Worm (Caenorhabditis elegans) whole organism, early embryonic: ENCODE data around the gene F56D1.1.

ENCODE experiments used
- B0310.2 ChIP-seq: sonication (generic microtip); optimal IDR thresholded peaks from 2 replicates; lab custom pipeline; 2016; ENCODE audit warnings: mild to moderate bottlenecking, missing genetic modification characterization, missing compliant biosample characterization
- F13C5.2 ChIP-seq: sonication (generic microtip); optimal IDR thresholded peaks from 2 replicates; lab custom pipeline; 2017; ENCODE audit warnings: mild to moderate bottlenecking, missing genetic modification characterization, inconsistent platforms, missing compliant biosample characterization
- aly-1 ChIP-seq: sonication (generic microtip); optimal IDR thresholded peaks from 2 replicates; lab custom pipeline; 2016; ENCODE audit warnings: missing genetic modification characterization, missing compliant biosample characterization
- ama-1 ChIP-seq: fragments of 150-350 bp; optimal IDR thresholded peaks from 2 replicates; lab custom pipeline; 2014
- ceh-13 ChIP-seq: fragments of 200-800 bp; sonication (Bioruptor generic); optimal IDR thresholded peaks from 2 replicates; lab custom pipeline; 2018; ENCODE audit warnings: mild to moderate bottlenecking, missing genetic modification characterization, missing compliant biosample characterization
- ceh-36 ChIP-seq: sonication (generic microtip); optimal IDR thresholded peaks from 2 replicates; lab custom pipeline; 2016; ENCODE audit warnings: missing genetic modification characterization, inconsistent platforms, missing compliant biosample characterization
- ets-7 ChIP-seq: sonication (generic microtip); optimal IDR thresholded peaks from 2 replicates; lab custom pipeline; 2016; ENCODE audit warnings: missing genotype, missing genetic modification characterization, missing compliant biosample characterization
- flt-1 ChIP-seq: fragments of 200-800 bp; sonication (Bioruptor generic); IDR thresholded peaks from 2 replicates; pipeline ENCODE4 v1.3.6; 2022; ENCODE audit warnings: missing genetic modification characterization, missing compliant biosample characterization
- hmbx-1 ChIP-seq: sonication (generic microtip); optimal IDR thresholded peaks from 2 replicates; lab custom pipeline; 2016; ENCODE audit warnings: mild to moderate bottlenecking, missing genetic modification characterization, missing compliant biosample characterization
- hmg-4 ChIP-seq: fragments of 200-800 bp; sonication (Bioruptor generic); optimal IDR thresholded peaks from 2 replicates; lab custom pipeline; 2018; ENCODE audit warnings: mild to moderate bottlenecking, missing genetic modification characterization, missing compliant biosample characterization
- hnd-1 ChIP-seq: sonication (generic microtip); optimal IDR thresholded peaks from 2 replicates; lab custom pipeline; 2016; ENCODE audit warnings: missing genetic modification characterization, missing compliant biosample characterization
- pes-1 ChIP-seq: fragments of 200-800 bp; sonication (Bioruptor generic); IDR thresholded peaks from 2 replicates; pipeline ENCODE4 v1.3.6; 2022; ENCODE audit warnings: missing genetic modification reagents, missing genetic modification characterization, missing compliant biosample characterization
- scrt-1 ChIP-seq: fragments of 200-800 bp; sonication (Bioruptor generic); IDR thresholded peaks from 2 replicates; pipeline ENCODE4 v1.3.6; 2022; ENCODE audit warnings: missing genetic modification characterization, missing compliant biosample characterization
- sea-1 ChIP-seq: fragments of 200-800 bp; sonication (Bioruptor generic); conservative IDR thresholded peaks from 2 replicates; pipeline ENCODE4 v1.3.6; 2022; ENCODE audit warnings: missing genetic modification characterization, missing compliant biosample characterization
- tbx-11 ChIP-seq: fragments of 200-800 bp; sonication (Bioruptor generic); IDR thresholded peaks from 2 replicates; pipeline ENCODE4 v1.3.6; 2022; ENCODE audit warnings: missing genetic modification characterization, missing compliant biosample characterization
- tbx-37 ChIP-seq: fragments of 200-800 bp; sonication (Bioruptor generic); conservative IDR thresholded peaks from 2 replicates; pipeline ENCODE4 v1.3.6; 2022; ENCODE audit warnings: missing genetic modification reagents, missing genetic modification characterization, missing compliant biosample characterization
- tra-4 ChIP-seq: sonication (generic microtip); optimal IDR thresholded peaks from 2 replicates; lab custom pipeline; 2017; ENCODE audit warnings: missing genetic modification characterization, missing compliant biosample characterization

The F56D1.1 gene

DNA sequence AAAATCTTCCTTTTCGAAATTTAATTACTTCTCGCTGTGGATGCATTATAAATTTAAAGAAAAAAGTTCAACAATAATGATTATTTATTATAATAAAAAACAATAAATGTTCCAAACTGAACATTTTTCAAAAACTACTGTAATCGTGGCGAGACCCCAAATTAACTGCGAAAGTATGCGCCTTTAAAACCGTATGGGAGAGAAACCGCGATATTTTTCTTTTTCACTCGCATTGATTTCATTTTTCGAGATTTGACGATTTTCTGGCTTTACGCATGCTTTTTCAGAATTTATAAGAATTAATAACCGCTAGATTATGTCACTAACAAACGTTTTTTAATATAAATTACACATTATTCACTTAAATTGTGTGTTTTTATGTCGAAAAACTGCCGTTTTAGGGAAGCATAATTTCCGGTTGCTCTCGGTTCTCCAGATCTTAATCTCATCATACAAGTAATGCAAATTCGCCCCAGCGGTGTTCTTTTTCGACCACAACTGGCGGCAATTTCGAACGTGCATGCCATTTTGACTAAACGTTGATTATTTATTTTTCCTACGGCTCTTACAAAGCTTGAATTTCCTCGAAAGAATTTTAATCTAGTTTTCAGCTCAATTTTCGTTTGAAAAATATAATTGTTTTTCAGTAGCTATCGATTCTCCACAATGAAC is 22.7 kb downstream of the F56D1.1 start, which contains the start of gene F12A10.8:
Gene F12A10.8, minus strand, starts transcription at position 79 of the 672 bp plus-strand sequence.
- no peak for TF ChIP-seq sea-1
- TF ChIP-seq hmg-4 (GFP tag; lab: Kevin White, UChicago): no peak
- TF ChIP-seq hmbx-1 (tag; lab: Kevin White, UChicago): no peak
- no peak for TF ChIP-seq tbx-37 (GFP tag; lab: Robert Waterston, UW)
- no peak for TF ChIP-seq F13C5.2 (tag; lab: Kevin White, UChicago)
- no peak for TF ChIP-seq flt-1
- no peak for TF ChIP-seq tra-4
- TF ChIP-seq hnd-1: no peak
- TF ChIP-seq aly-1 (tag; lab: Kevin White, UChicago): no peak
- TF ChIP-seq scrt-1 (GFP tag; lab: Robert Waterston, UW): no peak
- TF ChIP-seq tbx-11: no peak
- TF ChIP-seq ama-1 (lab: Kevin White, UChicago): no peak
- TF ChIP-seq B0310.2: no peak
- no peak for TF ChIP-seq pes-1 (GFP tag; lab: Robert Waterston, UW)
- no peak for TF ChIP-seq ceh-36 (tag; lab: Kevin White, UChicago)
- TF ChIP-seq ets-7 (tag; lab: Kevin White, UChicago): no peak
- no peak for TF ChIP-seq ceh-13

ce11 chrII:5503760-5504159 is 25.3 kb downstream of the F56D1.1 start, which contains the start of gene cyp-44A1:
TSS of gene cyp-44A1 (plus strand) at chrII:5504044.
- TF ChIP-seq F13C5.2 (tag; lab: Kevin White, UChicago) (no peak), hmg-4 (GFP tag; lab: Kevin White, UChicago) (no peak), tbx-37 (GFP tag; lab: Robert Waterston, UW) (no peak), hnd-1 (no peak), ceh-13 (no peak), hmbx-1 (tag; lab: Kevin White, UChicago) (no peak), aly-1 (tag; lab: Kevin White, UChicago) (no peak), tbx-11 (no peak), B0310.2 (no peak), ets-7 (tag; lab: Kevin White, UChicago) (no peak)

ce11 chrII:5505820-5506287 is 27.4 kb downstream of the F56D1.1 start, which contains the start of gene npp-24:
TSS of gene npp-24 (plus strand) at chrII:5505870.
- TF ChIP-seq hmg-4 (GFP tag; lab: Kevin White, UChicago) (no peak), tbx-11 (no peak), tra-4 (no peak), ceh-13 (no peak), ama-1 (lab: Kevin White, UChicago) (no peak), scrt-1 (GFP tag; lab: Robert Waterston, UW) (no peak), hmbx-1 (tag; lab: Kevin White, UChicago) (no peak), hnd-1 (no peak), pes-1 (GFP tag; lab: Robert Waterston, UW) (no peak), ceh-36 (tag; lab: Kevin White, UChicago) (no peak), tbx-37 (GFP tag; lab: Robert Waterston, UW) (no peak), ets-7 (tag; lab: Kevin White, UChicago) (no peak), sea-1 (no peak)

DNA sequence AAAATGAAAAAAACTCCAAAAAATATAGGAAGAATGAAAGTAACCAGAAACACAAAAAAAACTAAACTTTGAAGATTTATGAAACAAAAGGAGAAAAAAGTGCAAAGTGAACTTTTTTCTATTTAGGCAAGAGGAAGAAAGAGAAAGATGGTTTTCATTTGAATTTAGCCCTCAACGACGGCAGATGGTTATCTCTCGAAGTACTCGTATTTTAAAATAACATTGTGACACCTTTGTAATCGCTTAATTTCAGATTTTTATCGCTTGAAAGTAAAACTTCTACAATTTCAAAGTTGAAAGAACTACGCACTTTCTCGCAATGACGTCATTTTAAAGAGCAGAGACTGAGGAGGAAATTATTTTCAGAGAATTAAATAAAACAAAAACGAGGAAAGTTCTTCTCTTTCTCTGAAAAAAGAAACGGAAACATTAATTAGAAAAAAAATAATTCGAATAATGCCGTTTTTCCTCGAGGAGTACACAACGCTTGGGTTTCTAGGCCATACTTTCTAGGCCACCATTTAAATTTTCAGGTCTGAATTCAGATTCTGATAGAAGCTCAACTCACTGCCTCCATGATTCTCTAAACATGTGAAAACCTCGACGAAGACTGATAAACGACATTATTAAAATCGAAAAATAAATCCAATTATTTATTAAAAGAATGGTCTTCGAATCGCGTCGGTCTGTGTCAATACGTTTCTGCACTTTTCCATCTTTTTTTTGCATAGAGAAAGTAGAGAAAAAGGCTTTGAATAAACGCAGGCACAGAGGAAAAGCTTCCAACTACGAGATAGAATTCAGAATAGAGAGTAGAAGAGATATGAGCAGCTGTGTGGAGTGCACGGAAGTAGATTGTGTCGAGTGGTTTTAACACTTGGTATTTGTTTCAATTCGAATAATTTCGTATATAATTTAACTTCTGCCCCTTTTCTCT is 33.3 kb downstream of the F56D1.1 start:
- TF ChIP-seq ceh-13: no peak
- no peak for TF ChIP-seq flt-1
- TF ChIP-seq tra-4: no peak
- TF ChIP-seq ets-7 (tag; lab: Kevin White, UChicago): no peak
- no peak for TF ChIP-seq hnd-1
- no peak for TF ChIP-seq ceh-36 (tag; lab: Kevin White, UChicago)
- TF ChIP-seq hmbx-1 (tag; lab: Kevin White, UChicago): no peak
- no peak for TF ChIP-seq tbx-37 (GFP tag; lab: Robert Waterston, UW)
- TF ChIP-seq aly-1 (tag; lab: Kevin White, UChicago): no peak
- no peak for TF ChIP-seq hmg-4 (GFP tag; lab: Kevin White, UChicago)
- no peak for TF ChIP-seq scrt-1 (GFP tag; lab: Robert Waterston, UW)
- TF ChIP-seq tbx-11: no peak
- TF ChIP-seq B0310.2: no peak
- no peak for TF ChIP-seq pes-1 (GFP tag; lab: Robert Waterston, UW)
- TF ChIP-seq sea-1: no peak
- no peak for TF ChIP-seq F13C5.2 (tag; lab: Kevin White, UChicago)
- TF ChIP-seq ama-1 (lab: Kevin White, UChicago): no peak

DNA sequence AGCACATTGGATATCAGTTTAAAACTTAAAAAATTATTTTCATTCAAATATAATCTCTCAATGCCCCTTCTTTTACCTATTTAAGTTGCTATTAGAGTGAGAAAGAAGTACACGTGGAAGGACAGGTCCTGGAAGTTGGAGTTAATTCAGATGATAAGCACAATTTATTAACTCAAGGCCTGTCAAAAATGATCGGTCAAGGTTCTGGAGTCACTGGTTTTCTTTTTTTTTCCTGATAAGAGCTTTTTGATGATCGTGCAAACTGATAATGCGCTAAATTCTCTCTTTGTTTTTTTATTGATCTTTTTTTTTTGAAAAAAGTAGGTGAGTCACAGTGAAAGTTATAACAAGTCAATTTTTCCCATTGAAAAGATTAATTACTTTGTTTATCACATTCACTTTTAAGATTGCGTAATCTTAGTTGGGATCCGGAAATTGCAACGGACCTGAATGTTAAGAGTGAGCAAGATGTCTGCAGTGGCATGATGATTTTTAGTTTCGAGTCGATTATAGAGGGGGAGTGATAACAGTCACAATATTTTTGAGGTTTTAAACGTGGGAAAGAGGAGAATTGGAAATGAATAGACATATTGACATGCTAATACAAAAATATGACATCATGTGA is 34.2 kb downstream of the F56D1.1 start:
- no peak for TF ChIP-seq F13C5.2 (tag; lab: Kevin White, UChicago)
- no peak for TF ChIP-seq tra-4
- no peak for TF ChIP-seq hmbx-1 (tag; lab: Kevin White, UChicago)
- no peak for TF ChIP-seq ceh-36 (tag; lab: Kevin White, UChicago)
- TF ChIP-seq B0310.2: no peak
- TF ChIP-seq sea-1: no peak
- no peak for TF ChIP-seq pes-1 (GFP tag; lab: Robert Waterston, UW)
- no peak for TF ChIP-seq ets-7 (tag; lab: Kevin White, UChicago)
- TF ChIP-seq hmg-4 (GFP tag; lab: Kevin White, UChicago): no peak
- TF ChIP-seq scrt-1 (GFP tag; lab: Robert Waterston, UW): no peak
- TF ChIP-seq hnd-1: no peak
- TF ChIP-seq aly-1 (tag; lab: Kevin White, UChicago): no peak

ce11 chrII:5514846-5515245 is 36.4 kb downstream of the F56D1.1 start, which contains the start of gene sahd-1:
TSS of gene sahd-1 (minus strand) at chrII:5514945.
- TF ChIP-seq tbx-37 (GFP tag; lab: Robert Waterston, UW): no peak
- TF ChIP-seq ceh-36 (tag; lab: Kevin White, UChicago): no peak
- TF ChIP-seq sea-1: no peak
- no peak for TF ChIP-seq scrt-1 (GFP tag; lab: Robert Waterston, UW)
- TF ChIP-seq ceh-13: no peak
- no peak for TF ChIP-seq tbx-11
- no peak for TF ChIP-seq hmg-4 (GFP tag; lab: Kevin White, UChicago)
- TF ChIP-seq hnd-1: no peak
